Fruit fly (Drosophila melanogaster): ENCODE results near the gene CG5262.

DNA sequence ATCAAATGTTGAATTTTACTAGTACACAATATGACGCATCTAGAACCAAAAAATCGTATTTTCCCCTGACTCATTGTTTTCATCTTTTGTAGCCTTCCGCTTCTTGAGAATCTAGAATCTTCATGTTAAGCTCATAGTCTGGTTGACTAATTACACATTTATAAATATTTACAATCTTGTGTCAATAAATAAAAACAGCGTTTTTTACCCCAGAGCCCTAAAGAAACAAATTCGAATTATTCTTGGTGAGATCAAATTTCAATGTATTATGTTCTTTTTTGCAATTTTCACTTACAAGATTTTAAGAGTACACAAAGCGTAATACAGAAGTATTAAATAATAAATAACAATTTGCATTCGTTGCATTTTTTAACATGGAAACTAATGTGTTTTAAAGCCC is 34.2 kb downstream of the CG5262 start:
- no peak for TF ChIP-seq HLH106 (tag; optimal IDR thresholded peaks at IDR 0.05)
- TF ChIP-seq dmrt93B (GFP tag; optimal IDR thresholded peaks at IDR 0.05): no peak
- no peak for TF ChIP-seq CG9705 (GFP tag; optimal IDR thresholded peaks at IDR 0.05)

Measured in whole organism, wandering third instar larva.